Fruit fly (Drosophila melanogaster) whole organism, pupa: ENCODE data around the gene RhoGAP18B.
A peak's percentile ranks its signal among the peaks of the same experiment; 100 is the strongest.

Experiments used
- CG14655 ChIP-seq: fragments of 200-800 bp; sonication (Bioruptor generic); optimal IDR thresholded peaks from 3 replicates; lab custom pipeline; 2017; ENCODE audit warnings: mild to moderate bottlenecking, missing biosample characterization, missing genetic modification reagents, missing genetic modification characterization
- CG32121 ChIP-seq: fragments of 200-800 bp; sonication (Bioruptor generic); IDR thresholded peaks from 2 replicates; pipeline ENCODE4 v1.3.6; 2022; ENCODE audit warnings: missing biosample characterization, missing genetic modification characterization
- CG34367 ChIP-seq: fragments of 200-800 bp; sonication (Bioruptor generic); optimal IDR thresholded peaks from 2 replicates; lab custom pipeline; 2018; ENCODE audit warnings: missing biosample characterization, mild to moderate bottlenecking, missing genetic modification characterization
- EcR ChIP-seq: fragments of 200-800 bp; sonication (Bioruptor generic); optimal IDR thresholded peaks from 3 replicates; lab custom pipeline; 2019; ENCODE audit warnings: missing biosample characterization, missing genetic modification characterization, mild to moderate bottlenecking, moderate library complexity, missing genetic modification reagents
- Ets98B ChIP-seq: fragments of 200-800 bp; sonication (Bioruptor generic); IDR thresholded peaks from 2 replicates; pipeline ENCODE4 v1.3.6; 2022; ENCODE audit warnings: missing biosample characterization, missing genetic modification characterization
- Snoo ChIP-seq: fragments of 200-800 bp; sonication (Bioruptor generic); optimal IDR thresholded peaks from 3 replicates; lab custom pipeline; 2017; ENCODE audit warnings: missing biosample characterization, mild to moderate bottlenecking, missing genetic modification characterization, inconsistent platforms

dm6 chrX:19189903-19190302 lies 23.0 kb upstream of the RhoGAP18B start, which contains the start of gene HP1D3csd:
- TF ChIP-seq CG34367 (no peak), Ets98B (GFP tag; lab: Robert Waterston, UW) (no peak), CG14655 (GFP tag; lab: Kevin White, UChicago) (no peak), EcR (GFP tag; lab: Kevin White, UChicago) (no peak), CG32121 (GFP tag; lab: Robert Waterston, UW) (0 out of 2 replicates have a peak, but pooled peaks have one; percentile 15), Snoo (tag; lab: Kevin White, UChicago) (no peak)
